Worm (Caenorhabditis elegans) whole organism, young adult: ENCODE results near the gene sulp-4.

ENCODE experiments used
- B0035.1 ChIP-seq: sonication (generic microtip); optimal IDR thresholded peaks from 2 replicates; lab custom pipeline; 2016; ENCODE audit warnings: missing genetic modification characterization, mild to moderate bottlenecking, missing compliant biosample characterization, missing genotype, missing genetic modification reagents
- C17E4.6 ChIP-seq: fragments of 200-800 bp; sonication (Bioruptor generic); IDR thresholded peaks from 2 replicates; pipeline ENCODE4 v1.3.6; 2022; ENCODE audit warnings: missing genetic modification reagents, missing genetic modification characterization, missing compliant biosample characterization
- D2030.7 ChIP-seq: fragments of 200-800 bp; sonication (Bioruptor generic); IDR thresholded peaks from 2 replicates; pipeline ENCODE4 v1.3.6; 2022; ENCODE audit warnings: missing genetic modification reagents, missing genetic modification characterization, missing compliant biosample characterization
- F23B12.7 ChIP-seq: sonication (generic microtip); optimal IDR thresholded peaks from 2 replicates; lab custom pipeline; 2017; ENCODE audit warnings: missing genetic modification characterization, mild to moderate bottlenecking, missing compliant biosample characterization, antibody characterized with exemption, moderate library complexity; ENCODE audit not compliant: insufficient read depth
- F33H1.4 ChIP-seq: fragments of 200-800 bp; sonication (Bioruptor generic); IDR thresholded peaks from 2 replicates; pipeline ENCODE4 v1.3.6; 2022; ENCODE audit warnings: missing genetic modification reagents, missing genetic modification characterization, missing compliant biosample characterization
- F49E8.2 ChIP-seq: sonication (generic microtip); optimal IDR thresholded peaks from 3 replicates; lab custom pipeline; 2017; ENCODE audit warnings: missing genetic modification characterization, mild to moderate bottlenecking, missing compliant biosample characterization, antibody characterized with exemption, moderate library complexity; ENCODE audit not compliant: insufficient read depth
- F57A8.1 ChIP-seq: fragments of 200-800 bp; sonication (Bioruptor generic); optimal IDR thresholded peaks from 2 replicates; lab custom pipeline; 2018; ENCODE audit warnings: mild to moderate bottlenecking, missing genetic modification characterization, moderate library complexity, missing compliant biosample characterization
- K12H6.12 ChIP-seq: fragments of 200-800 bp; sonication (Bioruptor generic); optimal IDR thresholded peaks from 2 replicates; lab custom pipeline; 2018; ENCODE audit warnings: mild to moderate bottlenecking, missing genetic modification characterization, missing compliant biosample characterization
- Y56A3A.18 ChIP-seq: fragments of 200-800 bp; sonication (Bioruptor generic); IDR thresholded peaks from 2 replicates; pipeline ENCODE4 v1.3.6; 2022; ENCODE audit warnings: missing genetic modification reagents, missing genetic modification characterization, missing compliant biosample characterization
- Y67H2A.10 ChIP-seq: fragments of 200-800 bp; sonication (Bioruptor generic); conservative IDR thresholded peaks from 2 replicates; pipeline ENCODE4 v1.3.6; 2022; ENCODE audit warnings: missing genetic modification reagents, missing genetic modification characterization, missing compliant biosample characterization
- ZK185.1 ChIP-seq: sonication (generic microtip); optimal IDR thresholded peaks from 2 replicates; lab custom pipeline; 2016; ENCODE audit warnings: mild to moderate bottlenecking, missing genetic modification characterization, missing compliant biosample characterization; ENCODE audit not compliant: poor library complexity, severe bottlenecking
- ama-1 ChIP-seq, 3 experiments: fragments of 150-350 bp in 1 of 3; sonication (generic microtip) in 2 of 3; optimal IDR thresholded peaks; 2 replicates each; lab custom pipeline; 2014 to 2018; ENCODE audit warnings: missing biosample characterization in 2 of 3, missing genetic modification characterization in 2 of 3, missing genetic modification reagents in 2 of 3
- aptf-2 ChIP-seq: fragments of 200-800 bp; sonication (Bioruptor generic); conservative IDR thresholded peaks from 2 replicates; pipeline ENCODE4 v1.3.6; 2022; ENCODE audit warnings: missing genetic modification reagents, missing genetic modification characterization, missing compliant biosample characterization
- atf-7 ChIP-seq: sonication (generic microtip); optimal IDR thresholded peaks from 2 replicates; lab custom pipeline; 2017; ENCODE audit warnings: mild to moderate bottlenecking, missing genetic modification characterization, missing compliant biosample characterization
- athp-1 ChIP-seq: sonication (generic microtip); optimal IDR thresholded peaks from 2 replicates; lab custom pipeline; 2017; ENCODE audit warnings: mild to moderate bottlenecking, missing genetic modification characterization, missing compliant biosample characterization
- dox-1 ChIP-seq: fragments of 200-800 bp; sonication (Bioruptor generic); IDR thresholded peaks from 2 replicates; pipeline ENCODE4 v1.3.6; 2022; ENCODE audit warnings: missing genetic modification reagents, missing genetic modification characterization, missing compliant biosample characterization
- dpl-1 ChIP-seq: fragments of 150-350 bp; optimal IDR thresholded peaks from 2 replicates; lab custom pipeline; 2014; ENCODE audit warnings: missing biosample characterization, missing genetic modification reagents, missing genetic modification characterization
- ekl-4 ChIP-seq: fragments of 200-800 bp; sonication (Bioruptor generic); IDR thresholded peaks from 2 replicates; pipeline ENCODE4 v1.3.6; 2022; ENCODE audit warnings: missing genetic modification reagents, missing genetic modification characterization, missing compliant biosample characterization
- hmg-1.2 ChIP-seq: fragments of 200-800 bp; sonication (Bioruptor generic); IDR thresholded peaks from 2 replicates; pipeline ENCODE4 v1.3.6; 2022; ENCODE audit warnings: missing genetic modification reagents, missing genetic modification characterization, missing compliant biosample characterization
- lag-1 ChIP-seq: fragments of 200-800 bp; sonication (Bioruptor generic); IDR thresholded peaks from 2 replicates; pipeline ENCODE4 v1.3.6; 2022; ENCODE audit warnings: missing genetic modification reagents, missing genetic modification characterization, missing compliant biosample characterization
- lin-35 ChIP-seq, 3 experiments: fragments of 150-350 bp in 2 of 3; sonication (generic microtip) in 1 of 3; optimal IDR thresholded peaks; 2 replicates each; lab custom pipeline; 2014 to 2018; ENCODE audit warnings: missing biosample characterization in 3 of 3, missing genetic modification characterization in 3 of 3, missing genetic modification reagents in 3 of 3
- lin-40 ChIP-seq: sonication (generic microtip); optimal IDR thresholded peaks from 2 replicates; lab custom pipeline; 2016; ENCODE audit warnings: missing genetic modification characterization, mild to moderate bottlenecking, missing compliant biosample characterization, missing genotype, missing genetic modification reagents
- lsl-1 ChIP-seq: fragments of 200-800 bp; sonication (Bioruptor generic); optimal IDR thresholded peaks from 2 replicates; lab custom pipeline; 2018; ENCODE audit warnings: mild to moderate bottlenecking, missing genetic modification characterization, moderate library complexity, missing compliant biosample characterization
- lsy-27 ChIP-seq: sonication (generic microtip); optimal IDR thresholded peaks from 2 replicates; lab custom pipeline; 2017; ENCODE audit warnings: missing genetic modification characterization, mild to moderate bottlenecking, missing compliant biosample characterization, antibody characterized with exemption, missing genotype, borderline replicate concordance; ENCODE audit not compliant: insufficient read depth
- madf-6 ChIP-seq: fragments of 200-800 bp; sonication (Bioruptor generic); IDR thresholded peaks from 2 replicates; pipeline ENCODE4 v1.3.6; 2022; ENCODE audit warnings: missing genetic modification reagents, missing genetic modification characterization, missing compliant biosample characterization
- madf-8 ChIP-seq: fragments of 200-800 bp; sonication (Bioruptor generic); conservative IDR thresholded peaks from 2 replicates; pipeline ENCODE4 v1.3.6; 2022; ENCODE audit warnings: missing genetic modification reagents, missing genetic modification characterization, missing compliant biosample characterization
- mel-28 ChIP-seq: sonication (generic microtip); optimal IDR thresholded peaks from 2 replicates; lab custom pipeline; 2016; ENCODE audit warnings: borderline replicate concordance, mild to moderate bottlenecking, missing genetic modification characterization, missing compliant biosample characterization
- nhr-179 ChIP-seq: sonication (generic microtip); optimal IDR thresholded peaks from 2 replicates; lab custom pipeline; 2016; ENCODE audit warnings: mild to moderate bottlenecking, missing genetic modification characterization, missing compliant biosample characterization
- nhr-27 ChIP-seq: fragments of 200-800 bp; sonication (Bioruptor generic); optimal IDR thresholded peaks from 2 replicates; lab custom pipeline; 2018; ENCODE audit warnings: mild to moderate bottlenecking, missing genetic modification characterization, moderate library complexity, missing compliant biosample characterization
- pbrm-1 ChIP-seq: fragments of 200-800 bp; sonication (Bioruptor generic); IDR thresholded peaks from 2 replicates; pipeline ENCODE4 v1.3.6; 2022; ENCODE audit warnings: missing genetic modification reagents, missing genetic modification characterization, missing compliant biosample characterization
- rcor-1 ChIP-seq: fragments of 200-800 bp; sonication (Bioruptor generic); IDR thresholded peaks from 2 replicates; pipeline ENCODE4 v1.3.6; 2022; ENCODE audit warnings: missing genetic modification reagents, missing genetic modification characterization, missing compliant biosample characterization
- rec-8 ChIP-seq, 2 experiments: sonication (generic microtip); optimal IDR thresholded peaks; 2 replicates each; lab custom pipeline; 2016; ENCODE audit warnings: mild to moderate bottlenecking in 2 of 2, missing genetic modification characterization in 2 of 2, missing genetic modification reagents in 2 of 2, missing genotype in 2 of 2, missing biosample characterization in 1 of 2, missing compliant biosample characterization in 1 of 2, moderate library complexity in 1 of 2
- repo-1 ChIP-seq: sonication (generic microtip); optimal IDR thresholded peaks from 2 replicates; lab custom pipeline; 2017; ENCODE audit warnings: mild to moderate bottlenecking, missing genetic modification characterization, missing compliant biosample characterization
- tlf-1 ChIP-seq: fragments of 200-800 bp; sonication (Bioruptor generic); optimal IDR thresholded peaks from 2 replicates; lab custom pipeline; 2018; ENCODE audit warnings: mild to moderate bottlenecking, missing genetic modification characterization, missing compliant biosample characterization
- xnd-1 ChIP-seq: sonication (generic microtip); optimal IDR thresholded peaks from 2 replicates; lab custom pipeline; 2016; ENCODE audit warnings: missing genotype, missing genetic modification reagents, missing genetic modification characterization, missing compliant biosample characterization
- zim-3 ChIP-seq: sonication (generic microtip); optimal IDR thresholded peaks from 2 replicates; lab custom pipeline; 2017; ENCODE audit warnings: mild to moderate bottlenecking, missing genetic modification characterization, moderate library complexity, missing compliant biosample characterization
- ztf-3 ChIP-seq: fragments of 200-800 bp; sonication (Bioruptor generic); optimal IDR thresholded peaks from 2 replicates; lab custom pipeline; 2018; ENCODE audit warnings: mild to moderate bottlenecking, missing genetic modification characterization, missing compliant biosample characterization

sulp-4 gene

ce11 chrV:11917186-11917585, 42.0 kb downstream of the sulp-4 start, which contains the start of gene R31.2 (continued):
- no peak for TF ChIP-seq Y67H2A.10 (GFP tag; lab: Robert Waterston, UW)
- TF ChIP-seq madf-6 (GFP tag; lab: Robert Waterston, UW) = peak; percentile 92
- peak; percentile 4 for TF ChIP-seq dpl-1 (GFP tag; lab: Kevin White, UChicago)
- TF ChIP-seq lin-35 (GFP tag; optimal IDR thresholded peaks at IDR 0.05; lab: Kevin White, UChicago) = no peak
- TF ChIP-seq ztf-3 (GFP tag; lab: Kevin White, UChicago) = no peak
- TF ChIP-seq nhr-27 (tag; lab: Kevin White, UChicago) = no peak
- TF ChIP-seq F33H1.4 = peak; percentile 89
- peak; percentile 23; the same call in 1 of the 2 replicates for TF ChIP-seq D2030.7 (GFP tag; lab: Robert Waterston, UW)
- no peak for TF ChIP-seq rcor-1 (GFP tag; lab: Robert Waterston, UW)
- no peak for TF ChIP-seq ZK185.1 (tag; lab: Kevin White, UChicago)
- no peak for TF ChIP-seq B0035.1 (tag; lab: Kevin White, UChicago)
- no peak for TF ChIP-seq F57A8.1 (GFP tag; lab: Kevin White, UChicago)
- TF ChIP-seq athp-1 = no peak
- TF ChIP-seq nhr-179 (tag; lab: Kevin White, UChicago) = no peak
- peak; percentile 46; the same call in 1 of the 2 replicates for TF ChIP-seq pbrm-1 (GFP tag; lab: Robert Waterston, UW)
- TF ChIP-seq hmg-1.2 (GFP tag; lab: Robert Waterston, UW) = no peak
- TF ChIP-seq aptf-2 (GFP tag; lab: Robert Waterston, UW) = no peak
- TF ChIP-seq lag-1 (GFP tag; lab: Robert Waterston, UW) = no peak
- no peak for TF ChIP-seq F49E8.2 (tag; lab: Kevin White, UChicago)
- TF ChIP-seq lsl-1 = peak; percentile 91
- peak; percentile 73 for TF ChIP-seq xnd-1 (tag; lab: Kevin White, UChicago)
- peak; percentile 78 for TF ChIP-seq madf-8 (GFP tag; lab: Robert Waterston, UW)

- TF ChIP-seq zim-3 (tag; lab: Kevin White, UChicago) (no peak), hmg-1.2 (GFP tag; lab: Robert Waterston, UW) (no peak), atf-7 (tag; lab: Kevin White, UChicago) (no peak), C17E4.6 (no peak), repo-1 (tag; lab: Kevin White, UChicago) (no peak), F23B12.7 (tag; lab: Kevin White, UChicago) (no peak), dox-1 (GFP tag; lab: Robert Waterston, UW) (no peak), mel-28 (tag; lab: Kevin White, UChicago) (no peak), K12H6.12 (no peak), lsy-27 (no peak), ekl-4 (no peak), Y56A3A.18 (GFP tag; lab: Robert Waterston, UW) (no peak), lin-40 (no peak), ama-1 (optimal IDR thresholded peaks at IDR 0.05; lab: Kevin White, UChicago) (no peak), ama-1 (GFP tag; optimal IDR thresholded peaks at IDR 0.05; lab: Kevin White, UChicago) (no peak), rec-8 (tag; optimal IDR thresholded peaks at IDR 0.05; lab: Kevin White, UChicago) (no peak), tlf-1 (GFP tag; lab: Kevin White, UChicago) (no peak)
These were observed 44.5 kb downstream of the sulp-4 start for ce11 chrV:11919639-11920038.
